Worm (Caenorhabditis elegans): ENCODE measurements around the gene E02A10.3.

ce11 chrV:12567850-12568249 lies 11.5 kb upstream of the E02A10.3 start, which contains the start of gene E02A10.4:
- TF ChIP-seq blmp-1 (tag; optimal IDR thresholded peaks at IDR 0.05) (no peak), unc-130 (tag; optimal IDR thresholded peaks at IDR 0.05) (no peak), unc-86 (tag; optimal IDR thresholded peaks at IDR 0.05) (no peak), mdl-1 (tag; optimal IDR thresholded peaks at IDR 0.05) (no peak), ama-1 (optimal IDR thresholded peaks at IDR 0.05) (no peak), zag-1 (tag; optimal IDR thresholded peaks at IDR 0.05) (no peak), ets-5 (GFP tag; IDR thresholded peaks at IDR 0.05) (no peak), jun-1 (tag; optimal IDR thresholded peaks at IDR 0.05) (no peak), nhr-76 (tag; optimal IDR thresholded peaks at IDR 0.05) (no peak), unc-62 (GFP tag; optimal IDR thresholded peaks at IDR 0.05) (no peak), skn-1 (tag; optimal IDR thresholded peaks at IDR 0.05) (no peak), sox-4 (tag; optimal IDR thresholded peaks at IDR 0.05) (no peak), ztf-4 (tag; optimal IDR thresholded peaks at IDR 0.05) (no peak), C34B4.2 (tag; optimal IDR thresholded peaks at IDR 0.05) (no peak)
